Fruit fly (Drosophila melanogaster) whole organism, prepupa: ENCODE data around the gene Ser.

Source experiments
- CG10669 ChIP-seq: fragments of 200-800 bp; sonication (Bioruptor generic); optimal IDR thresholded peaks from 3 replicates; lab custom pipeline; 2018; ENCODE audit warnings: missing biosample characterization, mild to moderate bottlenecking, missing genetic modification characterization, moderate library complexity
- CG11294 ChIP-seq: fragments of 200-800 bp; sonication (Bioruptor generic); IDR thresholded peaks from 2 replicates; pipeline ENCODE4 v1.3.6; 2022; ENCODE audit warnings: missing biosample characterization, missing genetic modification characterization
- CG1621 ChIP-seq: fragments of 200-800 bp; sonication (Bioruptor generic); optimal IDR thresholded peaks from 3 replicates; lab custom pipeline; 2018; ENCODE audit warnings: missing biosample characterization, mild to moderate bottlenecking, missing genetic modification characterization
- CG16779 ChIP-seq: fragments of 200-800 bp; sonication (Bioruptor generic); optimal IDR thresholded peaks from 3 replicates; lab custom pipeline; 2017; ENCODE audit warnings: missing biosample characterization, mild to moderate bottlenecking, missing genetic modification characterization
- CG3032 ChIP-seq: fragments of 200-800 bp; optimal IDR thresholded peaks from 2 replicates; lab custom pipeline; 2019; ENCODE audit warnings: missing biosample characterization, mild to moderate bottlenecking, missing genetic modification characterization, moderate library complexity
- CG31627 ChIP-seq: fragments of 200-800 bp; sonication (Bioruptor generic); optimal IDR thresholded peaks from 3 replicates; lab custom pipeline; 2016; ENCODE audit warnings: missing biosample characterization, missing genetic modification characterization
- CG34406 ChIP-seq: fragments of 200-800 bp; sonication (Bioruptor generic); optimal IDR thresholded peaks from 3 replicates; lab custom pipeline; 2016; ENCODE audit warnings: missing biosample characterization, missing genetic modification characterization
- CG3919 ChIP-seq: fragments of 200-800 bp; sonication (Bioruptor generic); optimal IDR thresholded peaks from 3 replicates; lab custom pipeline; 2016; ENCODE audit warnings: missing biosample characterization, missing genetic modification characterization
- CG4318 ChIP-seq: fragments of 200-800 bp; sonication (Bioruptor generic); optimal IDR thresholded peaks from 3 replicates; lab custom pipeline; 2017; ENCODE audit warnings: missing biosample characterization, mild to moderate bottlenecking, missing genetic modification characterization
- CG6163 ChIP-seq: fragments of 200-800 bp; sonication (Bioruptor generic); IDR thresholded peaks from 3 replicates; pipeline ENCODE4 v1.3.6; 2022; ENCODE audit warnings: missing biosample characterization, missing genetic modification characterization
- CG6808 ChIP-seq: fragments of 200-800 bp; sonication (Bioruptor generic); optimal IDR thresholded peaks from 3 replicates; lab custom pipeline; 2017; ENCODE audit warnings: missing biosample characterization, missing genetic modification characterization, mild to moderate bottlenecking, moderate library complexity, missing genetic modification reagents
- CG6854 ChIP-seq: fragments of 200-800 bp; sonication (Bioruptor generic); optimal IDR thresholded peaks from 2 replicates; lab custom pipeline; 2017; ENCODE audit warnings: missing biosample characterization, mild to moderate bottlenecking, missing genetic modification characterization
- CG7368 ChIP-seq: fragments of 200-800 bp; sonication (Bioruptor generic); optimal IDR thresholded peaks from 3 replicates; lab custom pipeline; 2016; ENCODE audit warnings: missing biosample characterization, missing genetic modification characterization
- CG8632 ChIP-seq: fragments of 200-800 bp; sonication (Bioruptor generic); optimal IDR thresholded peaks from 3 replicates; lab custom pipeline; 2016; ENCODE audit warnings: missing biosample characterization, missing genetic modification characterization
- CG9139 ChIP-seq: fragments of 200-800 bp; sonication (Bioruptor generic); optimal IDR thresholded peaks from 3 replicates; lab custom pipeline; 2017; ENCODE audit warnings: missing biosample characterization, mild to moderate bottlenecking, missing genetic modification characterization
- Eip75B ChIP-seq: fragments of 200-800 bp; sonication (Bioruptor generic); optimal IDR thresholded peaks from 3 replicates; lab custom pipeline; 2016; ENCODE audit warnings: missing biosample characterization, missing genetic modification characterization
- Eip78C ChIP-seq: fragments of 200-800 bp; sonication (Bioruptor generic); peaks from one replicate; lab custom pipeline; 2016; ENCODE audit warnings: missing biosample characterization, missing genetic modification characterization
- Eip93F ChIP-seq: fragments of 200-800 bp; sonication (Bioruptor generic); optimal IDR thresholded peaks from 2 replicates; lab custom pipeline; 2016; ENCODE audit warnings: missing biosample characterization, mild to moderate bottlenecking, missing genetic modification characterization
- Ets21C ChIP-seq: fragments of 200-800 bp; sonication (Bioruptor generic); optimal IDR thresholded peaks from 3 replicates; lab custom pipeline; 2016; ENCODE audit warnings: missing biosample characterization, missing genetic modification characterization
- Ets96B ChIP-seq: fragments of 200-800 bp; optimal IDR thresholded peaks from 2 replicates; lab custom pipeline; 2019; ENCODE audit warnings: missing biosample characterization, mild to moderate bottlenecking, missing genetic modification characterization, moderate library complexity
- Hr4 ChIP-seq: fragments of 200-800 bp; sonication (Bioruptor generic); optimal IDR thresholded peaks from 3 replicates; lab custom pipeline; 2016; ENCODE audit warnings: missing biosample characterization, missing genetic modification characterization
- Lpt ChIP-seq: fragments of 200-800 bp; sonication (Bioruptor generic); optimal IDR thresholded peaks from 3 replicates; lab custom pipeline; 2016; ENCODE audit warnings: missing biosample characterization, missing genetic modification characterization
- Met ChIP-seq: fragments of 200-800 bp; sonication (Bioruptor generic); optimal IDR thresholded peaks from 3 replicates; lab custom pipeline; 2016; ENCODE audit warnings: missing biosample characterization, missing genetic modification characterization
- Smox ChIP-seq: fragments of 200-800 bp; sonication (Bioruptor generic); optimal IDR thresholded peaks from 3 replicates; lab custom pipeline; 2016; ENCODE audit warnings: missing biosample characterization, missing genetic modification characterization
- Sox14 ChIP-seq: fragments of 200-800 bp; sonication (Bioruptor generic); optimal IDR thresholded peaks from 3 replicates; lab custom pipeline; 2016; ENCODE audit warnings: missing biosample characterization, missing genetic modification characterization
- Sox15 ChIP-seq: fragments of 200-800 bp; sonication (Bioruptor generic); optimal IDR thresholded peaks from 3 replicates; lab custom pipeline; 2016; ENCODE audit warnings: missing biosample characterization, missing genetic modification characterization
- acj6 ChIP-seq: fragments of 200-800 bp; sonication (Bioruptor generic); optimal IDR thresholded peaks from 3 replicates; lab custom pipeline; 2016; ENCODE audit warnings: missing biosample characterization, missing genetic modification characterization
- eg ChIP-seq: fragments of 200-800 bp; sonication (Bioruptor generic); IDR thresholded peaks from 3 replicates; pipeline ENCODE4 v1.3.6; 2022; ENCODE audit warnings: missing biosample characterization, missing genetic modification characterization
- esn ChIP-seq: fragments of 200-800 bp; sonication (Bioruptor generic); optimal IDR thresholded peaks from 2 replicates; lab custom pipeline; 2016; ENCODE audit warnings: missing biosample characterization, mild to moderate bottlenecking, missing genetic modification characterization, moderate library complexity
- fd85E ChIP-seq: fragments of 200-800 bp; sonication (Bioruptor generic); optimal IDR thresholded peaks from 3 replicates; lab custom pipeline; 2016; ENCODE audit warnings: missing biosample characterization, missing genetic modification characterization
- lz ChIP-seq: fragments of 200-800 bp; sonication (Bioruptor generic); optimal IDR thresholded peaks from 3 replicates; lab custom pipeline; 2016; ENCODE audit warnings: missing biosample characterization, missing genetic modification characterization
- pdm3 ChIP-seq: fragments of 200-800 bp; sonication (Bioruptor generic); optimal IDR thresholded peaks from 3 replicates; lab custom pipeline; 2016; ENCODE audit warnings: missing biosample characterization, missing genetic modification characterization
- ss ChIP-seq, 2 experiments: fragments of 200-800 bp; sonication (Bioruptor generic); optimal IDR thresholded peaks; 2 replicates in 1 of 2; 3 replicates in 1 of 2; lab custom pipeline; 2017 to 2018; ENCODE audit warnings: mild to moderate bottlenecking in 2 of 2, missing biosample characterization in 2 of 2, missing genetic modification characterization in 2 of 2, moderate library complexity in 1 of 2
- svp ChIP-seq: fragments of 200-800 bp; sonication (Bioruptor generic); peaks from one replicate; lab custom pipeline; 2016; ENCODE audit warnings: missing biosample characterization, missing genetic modification characterization
- topi ChIP-seq: fragments of 200-800 bp; sonication (Bioruptor generic); optimal IDR thresholded peaks from 3 replicates; lab custom pipeline; 2016; ENCODE audit warnings: missing biosample characterization, missing genetic modification characterization
- vri ChIP-seq: fragments of 200-800 bp; sonication (Bioruptor generic); optimal IDR thresholded peaks from 3 replicates; lab custom pipeline; 2016; ENCODE audit warnings: missing biosample characterization, mild to moderate bottlenecking, missing genetic modification characterization

Ser gene

DNA sequence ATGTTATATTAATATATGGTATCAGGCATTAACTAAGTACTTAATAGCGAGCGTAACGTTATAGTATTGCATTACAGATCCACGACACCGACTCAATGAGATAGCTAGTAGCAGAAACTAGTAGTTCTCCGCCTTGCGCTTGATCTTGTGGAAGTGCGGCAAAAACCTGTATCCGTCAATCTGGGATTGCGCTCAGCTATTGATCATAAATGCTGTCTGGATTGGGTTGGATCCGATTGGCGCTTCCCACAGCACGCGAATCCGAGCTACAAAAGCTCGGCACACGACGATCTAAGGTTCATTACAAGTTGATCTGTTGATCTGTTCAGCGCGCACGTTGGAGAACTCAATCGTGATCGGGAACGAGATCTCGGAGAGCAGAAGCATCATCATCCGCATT lies 33.2 kb downstream of the Ser start, which contains the start of gene CG5909:
TSS of gene CG5909 (plus strand) at position 301 of the 400 bp plus-strand sequence.
- TF ChIP-seq svp (GFP tag; lab: Kevin White, UChicago) (peak; percentile 62), CG6808 (no peak), CG3919 (GFP tag; lab: Kevin White, UChicago) (no peak)

dm6 chr3R:27159870-27160269 lies 34.2 kb downstream of the Ser start:
- TF ChIP-seq CG8632 (GFP tag; lab: Kevin White, UChicago) (no peak), CG11294 (GFP tag; lab: Robert Waterston, UW) (no peak), Sox15 (GFP tag; lab: Kevin White, UChicago) (no peak), Ets96B (tag; lab: Kevin White, UChicago) (no peak), CG9139 (GFP tag; lab: Kevin White, UChicago) (no peak), Lpt (GFP tag; lab: Kevin White, UChicago) (no peak), acj6 (GFP tag; lab: Kevin White, UChicago) (no peak), CG6854 (no peak), CG34406 (no peak), CG3032 (no peak), Smox (GFP tag; lab: Kevin White, UChicago) (no peak), CG31627 (GFP tag; lab: Kevin White, UChicago) (no peak), CG16779 (tag; lab: Kevin White, UChicago) (no peak), Eip75B (GFP tag; lab: Kevin White, UChicago) (no peak), CG4318 (GFP tag; lab: Kevin White, UChicago) (no peak), Eip93F (GFP tag; lab: Kevin White, UChicago) (no peak)
- TF ChIP-seq, all 60 proteins: peak for 0

- TF ChIP-seq CG6854 (no peak), Met (no peak), fd85E (GFP tag; lab: Kevin White, UChicago) (no peak), lz (GFP tag; lab: Kevin White, UChicago) (no peak), CG1621 (tag; lab: Kevin White, UChicago) (peak; percentile 30), CG10669 (GFP tag; lab: Kevin White, UChicago) (no peak), esn (GFP tag; lab: Kevin White, UChicago) (no peak), Eip78C (peak; percentile 5), Sox14 (GFP tag; lab: Kevin White, UChicago) (no peak), svp (GFP tag; lab: Kevin White, UChicago) (peak; percentile 86)
- TF ChIP-seq, all 60 proteins: peak for 3
Observed at dm6 chr3R:27157814-27158213, 36.3 kb downstream of the Ser start, which contains the start of gene grass. Gene grass, plus strand, starts transcription at chr3R:27157948.

DNA sequence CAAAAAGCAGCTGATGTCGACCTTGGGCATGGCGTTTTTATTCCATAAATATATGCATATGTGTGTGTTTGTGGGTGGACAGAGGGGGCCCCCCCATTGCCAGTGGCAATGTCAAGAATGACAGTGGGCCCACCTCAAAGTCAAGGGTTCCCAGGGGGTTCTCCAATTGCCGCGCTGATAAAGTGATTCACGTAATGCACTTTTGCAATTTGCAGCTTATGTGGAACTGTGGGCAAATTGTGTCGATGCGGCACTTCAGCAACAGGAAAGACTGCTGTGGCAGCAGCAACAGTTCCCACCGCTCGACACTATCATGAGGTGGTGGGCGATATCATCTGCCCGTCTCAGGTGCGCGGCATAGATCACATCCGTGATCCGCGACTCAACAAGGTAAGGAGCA lies 40.1 kb downstream of the Ser start:
- no peak for TF ChIP-seq CG16779 (tag; lab: Kevin White, UChicago)
- TF ChIP-seq CG34406: no peak
- no peak for TF ChIP-seq CG6163 (GFP tag; lab: Robert Waterston, UW)
- TF ChIP-seq Eip78C: no peak
- no peak for TF ChIP-seq eg (GFP tag; lab: Robert Waterston, UW)
- no peak for TF ChIP-seq topi (GFP tag; lab: Kevin White, UChicago)
- TF ChIP-seq Ets21C: no peak
- TF ChIP-seq fd85E (GFP tag; lab: Kevin White, UChicago): no peak
- no peak for TF ChIP-seq CG4318 (GFP tag; lab: Kevin White, UChicago)
- no peak for TF ChIP-seq vri
- no peak for TF ChIP-seq ss (GFP tag; optimal IDR thresholded peaks at IDR 0.05; lab: Kevin White, UChicago)
- no peak for TF ChIP-seq CG7368
- no peak for TF ChIP-seq Hr4 (GFP tag; lab: Kevin White, UChicago)
- no peak for TF ChIP-seq pdm3 (GFP tag; lab: Kevin White, UChicago)
